Worm (Caenorhabditis elegans) whole organism, young adult: ENCODE measurements around the gene taf-12.
A peak's percentile ranks its signal among the peaks of the same experiment; 100 is the strongest.

ENCODE experiments used
- B0035.1 ChIP-seq: sonication (generic microtip); optimal IDR thresholded peaks from 2 replicates; lab custom pipeline; 2016; ENCODE audit warnings: missing genetic modification characterization, mild to moderate bottlenecking, missing compliant biosample characterization, missing genotype, missing genetic modification reagents
- F33H1.4 ChIP-seq: fragments of 200-800 bp; sonication (Bioruptor generic); IDR thresholded peaks from 2 replicates; pipeline ENCODE4 v1.3.6; 2022; ENCODE audit warnings: missing genetic modification reagents, missing genetic modification characterization, missing compliant biosample characterization
- F49E8.2 ChIP-seq: sonication (generic microtip); optimal IDR thresholded peaks from 3 replicates; lab custom pipeline; 2017; ENCODE audit warnings: missing genetic modification characterization, mild to moderate bottlenecking, missing compliant biosample characterization, antibody characterized with exemption, moderate library complexity; ENCODE audit not compliant: insufficient read depth
- K11D2.4 ChIP-seq: fragments of 200-800 bp; sonication (Bioruptor generic); IDR thresholded peaks from 2 replicates; pipeline ENCODE4 v1.3.6; 2022; ENCODE audit warnings: missing genetic modification reagents, missing genetic modification characterization, missing compliant biosample characterization
- T26A5.8 ChIP-seq: sonication (generic microtip); optimal IDR thresholded peaks from 2 replicates; lab custom pipeline; 2016; ENCODE audit warnings: missing genetic modification characterization, missing compliant biosample characterization
- Y53F4B.3 ChIP-seq: fragments of 200-800 bp; sonication (Bioruptor generic); IDR thresholded peaks from 2 replicates; pipeline ENCODE4 v1.3.6; 2022; ENCODE audit warnings: missing genetic modification reagents, missing genetic modification characterization, missing compliant biosample characterization
- Y67H2A.10 ChIP-seq: fragments of 200-800 bp; sonication (Bioruptor generic); conservative IDR thresholded peaks from 2 replicates; pipeline ENCODE4 v1.3.6; 2022; ENCODE audit warnings: missing genetic modification reagents, missing genetic modification characterization, missing compliant biosample characterization
- athp-1 ChIP-seq: sonication (generic microtip); optimal IDR thresholded peaks from 2 replicates; lab custom pipeline; 2017; ENCODE audit warnings: mild to moderate bottlenecking, missing genetic modification characterization, missing compliant biosample characterization
- attf-6 ChIP-seq: fragments of 200-800 bp; sonication (Bioruptor generic); IDR thresholded peaks from 2 replicates; pipeline ENCODE4 v1.3.6; 2022; ENCODE audit warnings: missing genetic modification reagents, missing genetic modification characterization, missing compliant biosample characterization
- bed-1 ChIP-seq: fragments of 200-800 bp; sonication (Bioruptor generic); IDR thresholded peaks from 2 replicates; pipeline ENCODE4 v1.3.6; 2022; ENCODE audit warnings: missing genetic modification reagents, missing genetic modification characterization, missing compliant biosample characterization
- bed-2 ChIP-seq: fragments of 200-800 bp; sonication (Bioruptor generic); IDR thresholded peaks from 2 replicates; pipeline ENCODE4 v1.3.6; 2022; ENCODE audit warnings: missing genetic modification reagents, missing genetic modification characterization, missing compliant biosample characterization
- cebp-2 ChIP-seq: fragments of 200-800 bp; sonication (Bioruptor generic); IDR thresholded peaks from 2 replicates; pipeline ENCODE4 v1.3.6; 2022; ENCODE audit warnings: missing genetic modification characterization, missing compliant biosample characterization
- efl-1 ChIP-seq: fragments of 150-350 bp; optimal IDR thresholded peaks from 2 replicates; lab custom pipeline; 2014; ENCODE audit warnings: missing biosample characterization, missing genetic modification reagents, missing genetic modification characterization
- egl-18 ChIP-seq: fragments of 200-800 bp; sonication (Bioruptor generic); IDR thresholded peaks from 2 replicates; pipeline ENCODE4 v1.3.6; 2022; ENCODE audit warnings: missing genetic modification reagents, missing genetic modification characterization, missing compliant biosample characterization
- egrh-3 ChIP-seq: fragments of 200-800 bp; sonication (Bioruptor generic); IDR thresholded peaks from 2 replicates; pipeline ENCODE4 v1.3.6; 2022; ENCODE audit warnings: missing genetic modification reagents, missing genetic modification characterization, missing compliant biosample characterization
- ekl-4 ChIP-seq: fragments of 200-800 bp; sonication (Bioruptor generic); IDR thresholded peaks from 2 replicates; pipeline ENCODE4 v1.3.6; 2022; ENCODE audit warnings: missing genetic modification reagents, missing genetic modification characterization, missing compliant biosample characterization
- ets-4 ChIP-seq: fragments of 200-800 bp; sonication (Bioruptor generic); optimal IDR thresholded peaks from 2 replicates; lab custom pipeline; 2018; ENCODE audit warnings: mild to moderate bottlenecking, missing genetic modification characterization, missing compliant biosample characterization
- lag-1 ChIP-seq: fragments of 200-800 bp; sonication (Bioruptor generic); IDR thresholded peaks from 2 replicates; pipeline ENCODE4 v1.3.6; 2022; ENCODE audit warnings: missing genetic modification reagents, missing genetic modification characterization, missing compliant biosample characterization
- lin-35 ChIP-seq, 3 experiments: fragments of 150-350 bp in 2 of 3; sonication (generic microtip) in 1 of 3; optimal IDR thresholded peaks; 2 replicates each; lab custom pipeline; 2014 to 2018; ENCODE audit warnings: missing biosample characterization in 3 of 3, missing genetic modification characterization in 3 of 3, missing genetic modification reagents in 3 of 3
- lin-54 ChIP-seq: fragments of 200-800 bp; sonication (Bioruptor generic); optimal IDR thresholded peaks from 2 replicates; lab custom pipeline; 2018; ENCODE audit warnings: mild to moderate bottlenecking, missing genetic modification characterization, missing compliant biosample characterization
- madf-8 ChIP-seq: fragments of 200-800 bp; sonication (Bioruptor generic); conservative IDR thresholded peaks from 2 replicates; pipeline ENCODE4 v1.3.6; 2022; ENCODE audit warnings: missing genetic modification reagents, missing genetic modification characterization, missing compliant biosample characterization
- nfyb-1 ChIP-seq: fragments of 200-800 bp; sonication (Bioruptor generic); IDR thresholded peaks from 2 replicates; pipeline ENCODE4 v1.3.6; 2022; ENCODE audit warnings: missing genetic modification reagents, missing genetic modification characterization, missing compliant biosample characterization
- nhr-27 ChIP-seq: fragments of 200-800 bp; sonication (Bioruptor generic); optimal IDR thresholded peaks from 2 replicates; lab custom pipeline; 2018; ENCODE audit warnings: mild to moderate bottlenecking, missing genetic modification characterization, moderate library complexity, missing compliant biosample characterization
- pbrm-1 ChIP-seq: fragments of 200-800 bp; sonication (Bioruptor generic); IDR thresholded peaks from 2 replicates; pipeline ENCODE4 v1.3.6; 2022; ENCODE audit warnings: missing genetic modification reagents, missing genetic modification characterization, missing compliant biosample characterization
- rcor-1 ChIP-seq: fragments of 200-800 bp; sonication (Bioruptor generic); IDR thresholded peaks from 2 replicates; pipeline ENCODE4 v1.3.6; 2022; ENCODE audit warnings: missing genetic modification reagents, missing genetic modification characterization, missing compliant biosample characterization
- rec-8 ChIP-seq, 2 experiments: sonication (generic microtip); optimal IDR thresholded peaks; 2 replicates each; lab custom pipeline; 2016; ENCODE audit warnings: mild to moderate bottlenecking in 2 of 2, missing genetic modification characterization in 2 of 2, missing genetic modification reagents in 2 of 2, missing genotype in 2 of 2, missing biosample characterization in 1 of 2, missing compliant biosample characterization in 1 of 2, moderate library complexity in 1 of 2
- snpc-3.4 ChIP-seq: sonication (generic microtip); optimal IDR thresholded peaks from 2 replicates; lab custom pipeline; 2017; ENCODE audit warnings: missing genetic modification characterization, mild to moderate bottlenecking, missing compliant biosample characterization, antibody characterized with exemption, moderate library complexity, missing genotype, missing genetic modification reagents
- snpc-4 ChIP-seq, 5 experiments: fragments of 150-350 bp in 1 of 5; sonication (generic microtip) in 4 of 5; optimal IDR thresholded peaks; 2 replicates each; lab custom pipeline; 2014 to 2018; ENCODE audit warnings: missing genetic modification characterization in 5 of 5, missing biosample characterization in 3 of 5, antibody characterized with exemption in 2 of 5, mild to moderate bottlenecking in 2 of 5, missing compliant biosample characterization in 2 of 5, missing genotype in 2 of 5, moderate library complexity in 2 of 5, missing genetic modification reagents in 1 of 5
- sptf-2 ChIP-seq: fragments of 200-800 bp; sonication (Bioruptor generic); optimal IDR thresholded peaks from 2 replicates; lab custom pipeline; 2018; ENCODE audit warnings: mild to moderate bottlenecking, missing genetic modification characterization, missing compliant biosample characterization
- unc-62 ChIP-seq: fragments of 150-350 bp; optimal IDR thresholded peaks from 2 replicates; lab custom pipeline; 2014; ENCODE audit warnings: missing biosample characterization, missing genetic modification reagents, missing genetic modification characterization
- xnd-1 ChIP-seq: sonication (generic microtip); optimal IDR thresholded peaks from 2 replicates; lab custom pipeline; 2016; ENCODE audit warnings: missing genotype, missing genetic modification reagents, missing genetic modification characterization, missing compliant biosample characterization
- zfh-2 ChIP-seq: fragments of 200-800 bp; sonication (Bioruptor generic); conservative IDR thresholded peaks from 2 replicates; pipeline ENCODE4 v1.3.6; 2022; ENCODE audit warnings: missing genetic modification reagents, missing genetic modification characterization, missing compliant biosample characterization
- zim-3 ChIP-seq: sonication (generic microtip); optimal IDR thresholded peaks from 2 replicates; lab custom pipeline; 2017; ENCODE audit warnings: mild to moderate bottlenecking, missing genetic modification characterization, moderate library complexity, missing compliant biosample characterization
- ztf-18 ChIP-seq: sonication (generic microtip); optimal IDR thresholded peaks from 2 replicates; lab custom pipeline; 2016; ENCODE audit warnings: missing genotype, mild to moderate bottlenecking, missing genetic modification characterization, missing compliant biosample characterization

The taf-12 gene

ce11 chrIII:11829585-11830195, 39.4 kb downstream of the taf-12 start:
- TF ChIP-seq nfyb-1 (GFP tag; lab: Robert Waterston, UW), result peak; percentile 90
- peak; percentile 83 for TF ChIP-seq zfh-2 (GFP tag; lab: Robert Waterston, UW)
- TF ChIP-seq egrh-3 (GFP tag; lab: Robert Waterston, UW), result peak; percentile 75; the same call in 1 of the 2 replicates
- no peak for TF ChIP-seq T26A5.8
- TF ChIP-seq rcor-1, result peak; percentile 28; the same call in 1 of the 2 replicates

- no peak for TF ChIP-seq ztf-18 (tag; lab: Kevin White, UChicago)
- TF ChIP-seq unc-62 (GFP tag; lab: Kevin White, UChicago), result no peak
- TF ChIP-seq snpc-4 (GFP tag; optimal IDR thresholded peaks at IDR 0.05; lab: Kevin White, UChicago), result no peak
- no peak for TF ChIP-seq snpc-4 (tag; optimal IDR thresholded peaks at IDR 0.05; lab: Kevin White, UChicago)
- no peak for TF ChIP-seq sptf-2 (GFP tag; lab: Kevin White, UChicago)
- no peak for TF ChIP-seq rec-8 (tag; optimal IDR thresholded peaks at IDR 0.05; lab: Kevin White, UChicago)
- TF ChIP-seq xnd-1, result no peak
- no peak for TF ChIP-seq egl-18 (GFP tag; lab: Robert Waterston, UW)
- TF ChIP-seq cebp-2 (GFP tag; lab: Robert Waterston, UW), result no peak
- no peak for TF ChIP-seq snpc-3.4 (tag; lab: Kevin White, UChicago)
- no peak for TF ChIP-seq B0035.1
- no peak for TF ChIP-seq Y67H2A.10 (GFP tag; lab: Robert Waterston, UW)
- TF ChIP-seq ets-4 (GFP tag; lab: Kevin White, UChicago), result no peak
- TF ChIP-seq bed-1 (GFP tag; lab: Robert Waterston, UW), result no peak
- no peak for TF ChIP-seq pbrm-1 (GFP tag; lab: Robert Waterston, UW)
- no peak for TF ChIP-seq lag-1 (GFP tag; lab: Robert Waterston, UW)
- TF ChIP-seq, all 124 proteins: peak for 0
These were observed 40.0 kb downstream of the taf-12 start for ce11 chrIII:11829062-11829461.

ce11 chrIII:11826118-11826517, 43.0 kb downstream of the taf-12 start, which contains the start of gene rsp-8:
Gene rsp-8 (plus strand): TSS chrIII:11826418.
- TF ChIP-seq athp-1 (tag; lab: Kevin White, UChicago) (no peak), K11D2.4 (GFP tag; lab: Robert Waterston, UW) (no peak), F33H1.4 (GFP tag; lab: Robert Waterston, UW) (no peak), zim-3 (no peak), Y53F4B.3 (no peak), attf-6 (GFP tag; lab: Robert Waterston, UW) (no peak), F49E8.2 (tag; lab: Kevin White, UChicago) (no peak), lin-35 (GFP tag; optimal IDR thresholded peaks at IDR 0.05; lab: Kevin White, UChicago) (no peak), bed-2 (no peak), efl-1 (GFP tag; lab: Kevin White, UChicago) (no peak), lin-54 (GFP tag; lab: Kevin White, UChicago) (no peak), nhr-27 (no peak), ekl-4 (GFP tag; lab: Robert Waterston, UW) (no peak), madf-8 (GFP tag; lab: Robert Waterston, UW) (no peak), cebp-2 (GFP tag; lab: Robert Waterston, UW) (no peak)
